Worm (Caenorhabditis elegans): ENCODE data around the gene clec-226.

clec-226 gene

DNA sequence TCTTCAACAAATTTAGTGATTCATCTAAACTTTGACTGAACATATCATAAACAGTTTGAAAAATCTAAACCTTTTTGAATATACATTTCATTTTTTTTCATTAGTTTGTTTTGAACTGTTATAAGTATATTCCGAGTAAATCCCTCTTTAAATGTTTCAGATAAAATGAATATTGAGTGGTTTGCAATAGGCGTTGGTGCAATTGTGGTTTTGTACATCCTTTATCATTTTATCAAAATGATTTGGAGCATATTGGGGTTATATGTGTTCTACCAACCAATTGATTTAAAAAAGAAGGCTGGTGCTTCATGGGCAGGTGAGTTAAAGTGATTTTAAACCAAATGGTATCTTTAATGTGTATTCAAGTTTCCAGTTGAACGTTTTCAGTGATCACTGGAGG, 42.3 kb upstream of the clec-226 start, which contains the start of gene stdh-3:
Gene stdh-3 (plus strand): TSS at position 166 of the 400 bp plus-strand sequence.
- TF ChIP-seq zfp-3 (GFP tag; conservative IDR thresholded peaks at IDR 0.05) (no peak), unc-62 (GFP tag; optimal IDR thresholded peaks at IDR 0.05 in 1 of 2) (peak in 1 of 2 experiments; percentile 93), unc-62 (tag; optimal IDR thresholded peaks at IDR 0.05) (no peak), nhr-111 (GFP tag; optimal IDR thresholded peaks at IDR 0.05) (no peak), nhr-10 (tag; optimal IDR thresholded peaks at IDR 0.05) (no peak), mdt-29 (GFP tag; IDR thresholded peaks at IDR 0.05) (no peak)

DNA sequence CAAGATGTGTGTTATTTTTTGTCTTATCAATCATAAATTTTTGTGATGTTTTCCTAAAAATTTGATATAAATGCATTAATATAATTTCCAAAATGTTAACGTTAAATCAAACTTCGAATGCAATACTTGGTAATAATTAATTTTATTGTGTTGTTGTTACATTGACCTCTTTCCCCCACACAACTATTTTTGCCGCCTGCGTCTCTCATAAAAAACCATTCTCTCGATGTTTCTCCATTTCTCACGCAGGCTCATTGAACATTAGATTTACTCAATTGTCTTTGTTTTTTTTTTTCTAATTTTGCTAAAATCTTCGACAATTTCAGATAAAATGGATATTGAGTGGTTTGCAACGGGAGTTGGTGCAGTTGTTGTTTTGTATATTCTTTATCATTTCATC, 40.6 kb upstream of the clec-226 start, which contains the start of gene stdh-1:
Gene stdh-1 (plus strand): TSS at position 327 of the 400 bp plus-strand sequence.
- TF ChIP-seq nhr-102 (tag; optimal IDR thresholded peaks at IDR 0.05), result no peak
- no peak for TF ChIP-seq daf-16 (GFP tag; optimal IDR thresholded peaks at IDR 0.05)
- TF ChIP-seq daf-16 (tag; optimal IDR thresholded peaks at IDR 0.05), result peak; percentile 76
- no peak for TF ChIP-seq ceh-62 (tag; optimal IDR thresholded peaks at IDR 0.05)
- peak; percentile 20 for TF ChIP-seq aha-1 (tag)
- no peak for TF ChIP-seq lin-13 (GFP tag; optimal IDR thresholded peaks at IDR 0.05)
- peak; percentile 24 for TF ChIP-seq nhr-28 (tag; optimal IDR thresholded peaks at IDR 0.05)
- TF ChIP-seq mxl-2 (GFP tag; conservative IDR thresholded peaks at IDR 0.05), result no peak
- peak in 1 of 2 experiments; percentile 30 for TF ChIP-seq hif-1 (tag; optimal IDR thresholded peaks at IDR 0.05)
- TF ChIP-seq nhr-6 (tag; optimal IDR thresholded peaks at IDR 0.05), result peak; percentile 9
- no peak for TF ChIP-seq pha-4 (GFP tag; IDR thresholded peaks at IDR 0.05)
- TF ChIP-seq pha-4 (tag; optimal IDR thresholded peaks at IDR 0.05), result no peak
- TF ChIP-seq php-3 (GFP tag; IDR thresholded peaks at IDR 0.05), result peak; percentile 47; the same call in 1 of the 2 replicates
- peak; percentile 22 for TF ChIP-seq hlh-11 (tag; optimal IDR thresholded peaks at IDR 0.05)
- TF ChIP-seq dve-1 (tag; optimal IDR thresholded peaks at IDR 0.05; ENCODE audit: insufficient read depth), result peak; percentile 8
- TF ChIP-seq ces-1 (GFP tag; optimal IDR thresholded peaks at IDR 0.05), result no peak

ce11 chrV:13907557-13908104, 39.1 kb upstream of the clec-226 start:
- TF ChIP-seq nhr-28 (tag; optimal IDR thresholded peaks at IDR 0.05), result peak; percentile 48
- peak; percentile 42; the same call in 1 of the 2 replicates for TF ChIP-seq nhr-41 (GFP tag; IDR thresholded peaks at IDR 0.05)
- peak; percentile 69 to 72 for TF ChIP-seq lsy-2 (tag; optimal IDR thresholded peaks at IDR 0.05)
- TF ChIP-seq daf-12 (tag; optimal IDR thresholded peaks at IDR 0.05), result no peak
- TF ChIP-seq mxl-3 (GFP tag; optimal IDR thresholded peaks at IDR 0.05), result peak; percentile 45
- TF ChIP-seq hif-1 (tag; optimal IDR thresholded peaks at IDR 0.05), result peak in 1 of 2 experiments; percentile 39
- no peak for TF ChIP-seq ceh-44 (GFP tag; IDR thresholded peaks at IDR 0.05)
- TF ChIP-seq vab-7 (GFP tag; IDR thresholded peaks at IDR 0.05), result no peak
- peak; percentile 69; the same call in 1 of the 2 replicates for TF ChIP-seq mdt-29 (GFP tag; IDR thresholded peaks at IDR 0.05)
- TF ChIP-seq lin-38 (GFP tag; IDR thresholded peaks at IDR 0.05), result peak; percentile 59
- TF ChIP-seq saeg-2 (GFP tag; IDR thresholded peaks at IDR 0.05), result no peak
- no peak for TF ChIP-seq fos-1 (tag; optimal IDR thresholded peaks at IDR 0.05)
- TF ChIP-seq D1046.2 (GFP tag; IDR thresholded peaks at IDR 0.05), result peak; percentile 79; the same call in 1 of the 2 replicates
- TF ChIP-seq F49E8.2 (tag; optimal IDR thresholded peaks at IDR 0.05; ENCODE audit: borderline replicate concordance), result no peak
- no peak for TF ChIP-seq Y5F2A.4 (GFP tag; optimal IDR thresholded peaks at IDR 0.05)
- TF ChIP-seq daf-16 (GFP tag; optimal IDR thresholded peaks at IDR 0.05), result peak in 1 of 2 experiments; percentile 1
- TF ChIP-seq daf-16 (tag; optimal IDR thresholded peaks at IDR 0.05), result peak; percentile 18
- TF ChIP-seq hlh-11 (tag; optimal IDR thresholded peaks at IDR 0.05), result peak; percentile 70
- no peak for TF ChIP-seq ces-1 (GFP tag; optimal IDR thresholded peaks at IDR 0.05)
- TF ChIP-seq mxl-2 (GFP tag; conservative IDR thresholded peaks at IDR 0.05), result no peak
- TF ChIP-seq egl-43 (GFP tag; IDR thresholded peaks at IDR 0.05), result peak; percentile 73
- TF ChIP-seq nhr-237 (tag; optimal IDR thresholded peaks at IDR 0.05), result no peak
- peak; percentile 28 for TF ChIP-seq dve-1 (tag; optimal IDR thresholded peaks at IDR 0.05; ENCODE audit: insufficient read depth)
- TF ChIP-seq nhr-10 (tag; optimal IDR thresholded peaks at IDR 0.05), result peak; percentile 51
- TF ChIP-seq lin-15B (tag; optimal IDR thresholded peaks at IDR 0.05), result peak; percentile 27
- no peak for TF ChIP-seq rbr-2 (tag; optimal IDR thresholded peaks at IDR 0.05)
- peak; percentile 56 for TF ChIP-seq dmd-6 (GFP tag; IDR thresholded peaks at IDR 0.05)
- no peak for TF ChIP-seq unc-62 (GFP tag; optimal IDR thresholded peaks at IDR 0.05 in 1 of 2)
- no peak for TF ChIP-seq unc-62 (tag; optimal IDR thresholded peaks at IDR 0.05)
- TF ChIP-seq Y75B8A.6 (GFP tag; IDR thresholded peaks at IDR 0.05), result peak; percentile 85
- peak; percentile 52 for TF ChIP-seq mes-2 (tag; optimal IDR thresholded peaks at IDR 0.05; ENCODE audit: poor library complexity, severe bottlenecking)
- peak in 1 of 2 experiments; percentile 22 for TF ChIP-seq mdl-1 (tag; optimal IDR thresholded peaks at IDR 0.05)
- peak; percentile 94 for TF ChIP-seq mep-1 (tag; optimal IDR thresholded peaks at IDR 0.05)
- peak; percentile 27; the same call in 1 of the 2 replicates for TF ChIP-seq snpc-1.2 (GFP tag; IDR thresholded peaks at IDR 0.05)
- TF ChIP-seq dmd-8 (GFP tag; IDR thresholded peaks at IDR 0.05), result peak; percentile 69
